Fruit fly (Drosophila melanogaster) whole organism, prepupa: ENCODE data around the gene Gbs-70E.

Source experiments
- CG10631 ChIP-seq: fragments of 200-800 bp; sonication (Bioruptor generic); optimal IDR thresholded peaks from 2 replicates; lab custom pipeline; 2016; ENCODE audit warnings: missing biosample characterization, missing genetic modification characterization
- CG4318 ChIP-seq: fragments of 200-800 bp; sonication (Bioruptor generic); optimal IDR thresholded peaks from 3 replicates; lab custom pipeline; 2017; ENCODE audit warnings: missing biosample characterization, mild to moderate bottlenecking, missing genetic modification characterization
- fd59A ChIP-seq: fragments of 200-800 bp; sonication (Bioruptor generic); optimal IDR thresholded peaks from 2 replicates; lab custom pipeline; 2017; ENCODE audit warnings: missing biosample characterization, mild to moderate bottlenecking, missing genetic modification characterization, missing genetic modification reagents
- lz ChIP-seq: fragments of 200-800 bp; sonication (Bioruptor generic); optimal IDR thresholded peaks from 3 replicates; lab custom pipeline; 2016; ENCODE audit warnings: missing biosample characterization, missing genetic modification characterization

DNA sequence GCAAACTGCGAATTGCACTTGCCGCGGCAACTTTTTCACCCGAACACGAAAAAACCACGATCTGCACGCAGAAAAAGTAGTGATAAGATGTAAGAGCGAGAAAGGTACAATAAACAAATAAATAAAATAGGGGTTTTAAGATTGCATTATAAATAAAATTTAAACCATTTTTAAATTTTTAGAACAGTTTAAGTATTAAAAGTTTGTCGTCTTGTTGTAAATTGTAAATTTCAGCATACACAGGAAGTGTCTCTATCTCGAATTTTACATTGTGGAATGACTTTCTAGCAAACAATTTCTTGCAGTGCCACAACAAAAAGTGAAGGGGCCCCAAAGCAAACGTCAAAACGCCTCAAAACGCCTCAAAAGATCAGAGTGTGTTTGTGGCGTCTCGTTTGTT is 16.2 kb downstream of the Gbs-70E start:
- TF ChIP-seq CG10631 (GFP tag; lab: Kevin White, UChicago) (peak; percentile 63), lz (GFP tag; lab: Kevin White, UChicago) (peak; percentile 21), fd59A (GFP tag; lab: Kevin White, UChicago) (peak; percentile 20), CG4318 (GFP tag; lab: Kevin White, UChicago) (peak; percentile 75)
